Worm (Caenorhabditis elegans) whole organism, mixed stage, embryonic: Measurements from ENCODE around the gene F15B9.10.

Source experiments
- M03D4.4 ChIP-seq: sonication (generic microtip); optimal IDR thresholded peaks from 2 replicates; lab custom pipeline; 2017; ENCODE audit warnings: mild to moderate bottlenecking, missing genetic modification characterization, missing compliant biosample characterization
- bed-3 ChIP-seq: fragments of 200-800 bp; sonication (Bioruptor generic); optimal IDR thresholded peaks from 3 replicates; lab custom pipeline; 2018; ENCODE audit warnings: mild to moderate bottlenecking, missing genetic modification characterization, moderate library complexity, missing compliant biosample characterization
- blmp-1 ChIP-seq: fragments of 150-350 bp; optimal IDR thresholded peaks from 2 replicates; lab custom pipeline; 2014; ENCODE audit warnings: missing biosample characterization, missing genetic modification characterization
- ceh-39 ChIP-seq: fragments of 150-350 bp; optimal IDR thresholded peaks from 2 replicates; lab custom pipeline; 2014; ENCODE audit warnings: missing biosample characterization, missing genetic modification characterization
- ceh-43 ChIP-seq: fragments of 200-800 bp; sonication (Bioruptor generic); optimal IDR thresholded peaks from 2 replicates; lab custom pipeline; 2018; ENCODE audit warnings: mild to moderate bottlenecking, missing genetic modification characterization, moderate library complexity, missing compliant biosample characterization
- ceh-83 ChIP-seq: fragments of 200-800 bp; sonication (Bioruptor generic); optimal IDR thresholded peaks from 2 replicates; lab custom pipeline; 2018; ENCODE audit warnings: mild to moderate bottlenecking, missing genetic modification characterization, missing compliant biosample characterization
- ces-1 ChIP-seq: fragments of 150-350 bp; optimal IDR thresholded peaks from 2 replicates; lab custom pipeline; 2014; ENCODE audit warnings: missing biosample characterization, missing genetic modification reagents, missing genetic modification characterization
- cnd-1 ChIP-seq: fragments of 200-800 bp; sonication (Bioruptor generic); optimal IDR thresholded peaks from 2 replicates; lab custom pipeline; 2018; ENCODE audit warnings: mild to moderate bottlenecking, missing genetic modification characterization, missing compliant biosample characterization
- drap-1 ChIP-seq: fragments of 200-800 bp; sonication (Bioruptor generic); optimal IDR thresholded peaks from 3 replicates; lab custom pipeline; 2018; ENCODE audit warnings: mild to moderate bottlenecking, missing genetic modification characterization, missing compliant biosample characterization
- elt-1 ChIP-seq: sonication (generic microtip); optimal IDR thresholded peaks from 2 replicates; lab custom pipeline; 2017; ENCODE audit warnings: missing genetic modification characterization, mild to moderate bottlenecking, missing compliant biosample characterization, antibody characterized with exemption, moderate library complexity, borderline replicate concordance; ENCODE audit not compliant: insufficient read depth
- elt-3 ChIP-seq: fragments of 150-350 bp; optimal IDR thresholded peaks from 2 replicates; lab custom pipeline; 2014; ENCODE audit warnings: missing biosample characterization, missing genetic modification characterization
- flh-1 ChIP-seq: fragments of 200-800 bp; sonication (Bioruptor generic); optimal IDR thresholded peaks from 2 replicates; lab custom pipeline; 2018; ENCODE audit warnings: mild to moderate bottlenecking, missing genetic modification characterization, moderate library complexity, missing compliant biosample characterization
- ham-2 ChIP-seq: fragments of 200-800 bp; sonication (Bioruptor generic); optimal IDR thresholded peaks from 2 replicates; lab custom pipeline; 2018; ENCODE audit warnings: mild to moderate bottlenecking, missing genetic modification characterization, missing compliant biosample characterization
- hlh-1 ChIP-seq: fragments of 150-350 bp; optimal IDR thresholded peaks from 2 replicates; lab custom pipeline; 2014; ENCODE audit warnings: missing biosample characterization, missing genetic modification reagents, missing genetic modification characterization
- lin-13 ChIP-seq: fragments of 150-350 bp; optimal IDR thresholded peaks from 2 replicates; lab custom pipeline; 2014; ENCODE audit warnings: missing biosample characterization, missing genetic modification characterization
- lin-32 ChIP-seq: fragments of 200-800 bp; sonication (Bioruptor generic); optimal IDR thresholded peaks from 2 replicates; lab custom pipeline; 2018; ENCODE audit warnings: mild to moderate bottlenecking, missing genetic modification characterization, missing compliant biosample characterization
- lsy-2 ChIP-seq: fragments of 150-350 bp; optimal IDR thresholded peaks from 2 replicates; lab custom pipeline; 2014; ENCODE audit warnings: missing biosample characterization, missing genetic modification characterization
- mab-5 ChIP-seq: fragments of 150-350 bp; optimal IDR thresholded peaks from 2 replicates; lab custom pipeline; 2014; ENCODE audit warnings: missing biosample characterization, missing genetic modification characterization
- mep-1 ChIP-seq: fragments of 150-350 bp; optimal IDR thresholded peaks from 2 replicates; lab custom pipeline; 2017; ENCODE audit warnings: missing biosample characterization, missing genetic modification reagents, missing genetic modification characterization, inconsistent platforms
- mls-2 ChIP-seq: sonication (generic microtip); optimal IDR thresholded peaks from 2 replicates; lab custom pipeline; 2016; ENCODE audit warnings: mild to moderate bottlenecking, missing genetic modification characterization, moderate library complexity, missing compliant biosample characterization
- nhr-12 ChIP-seq: fragments of 150-350 bp; optimal IDR thresholded peaks from 2 replicates; lab custom pipeline; 2014; ENCODE audit warnings: missing biosample characterization, missing genetic modification characterization
- nhr-2 ChIP-seq: fragments of 150-350 bp; optimal IDR thresholded peaks from 2 replicates; lab custom pipeline; 2014; ENCODE audit warnings: missing biosample characterization, missing genetic modification characterization
- nhr-237 ChIP-seq: fragments of 150-350 bp; optimal IDR thresholded peaks from 2 replicates; lab custom pipeline; 2014; ENCODE audit warnings: missing biosample characterization, missing genetic modification characterization
- nhr-28 ChIP-seq: fragments of 150-350 bp; optimal IDR thresholded peaks from 2 replicates; lab custom pipeline; 2014; ENCODE audit warnings: missing biosample characterization, missing genetic modification characterization
- nhr-76 ChIP-seq: sonication (generic microtip); optimal IDR thresholded peaks from 2 replicates; lab custom pipeline; 2017; ENCODE audit warnings: missing biosample characterization, missing genetic modification characterization
- pha-4 ChIP-seq: fragments of 150-350 bp; optimal IDR thresholded peaks from 2 replicates; lab custom pipeline; 2018; ENCODE audit warnings: missing biosample characterization, missing genetic modification reagents, missing genetic modification characterization
- sem-2 ChIP-seq: fragments of 200-800 bp; sonication (Bioruptor generic); optimal IDR thresholded peaks from 2 replicates; lab custom pipeline; 2018; ENCODE audit warnings: mild to moderate bottlenecking, missing genetic modification characterization, missing compliant biosample characterization
- snpc-4 ChIP-seq: fragments of 150-350 bp; optimal IDR thresholded peaks from 2 replicates; lab custom pipeline; 2014; ENCODE audit warnings: missing biosample characterization, missing genetic modification characterization
- sptf-1 ChIP-seq: sonication (generic microtip); optimal IDR thresholded peaks from 2 replicates; lab custom pipeline; 2017; ENCODE audit warnings: mild to moderate bottlenecking, missing genetic modification characterization, moderate library complexity, missing compliant biosample characterization
- tbx-8 ChIP-seq: fragments of 200-800 bp; sonication (Bioruptor generic); optimal IDR thresholded peaks from 2 replicates; lab custom pipeline; 2018; ENCODE audit warnings: mild to moderate bottlenecking, missing genetic modification characterization, moderate library complexity, missing compliant biosample characterization
- unc-120 ChIP-seq: sonication (generic microtip); optimal IDR thresholded peaks from 2 replicates; lab custom pipeline; 2017; ENCODE audit warnings: missing genetic modification characterization, missing compliant biosample characterization; ENCODE audit not compliant: poor library complexity, severe bottlenecking
- unc-39 ChIP-seq: fragments of 150-350 bp; optimal IDR thresholded peaks from 2 replicates; lab custom pipeline; 2014; ENCODE audit warnings: missing biosample characterization, missing genetic modification characterization
- unc-62 ChIP-seq: fragments of 150-350 bp; optimal IDR thresholded peaks from 2 replicates; lab custom pipeline; 2014; ENCODE audit warnings: missing biosample characterization, missing genetic modification reagents, missing genetic modification characterization
- zip-8 ChIP-seq: fragments of 150-350 bp; optimal IDR thresholded peaks from 2 replicates; lab custom pipeline; 2014; ENCODE audit warnings: missing biosample characterization, missing genetic modification characterization
- ztf-11 ChIP-seq: fragments of 150-350 bp; optimal IDR thresholded peaks from 2 replicates; lab custom pipeline; 2014; ENCODE audit warnings: missing biosample characterization, missing genetic modification characterization

Gene F15B9.10

ce11 chrV:13004374-13004773 is 4.4 kb downstream of the F15B9.10 start:
- TF ChIP-seq lin-13 (tag; lab: Kevin White, UChicago), result no peak
- TF ChIP-seq ceh-83 (GFP tag; lab: Kevin White, UChicago), result no peak
- no peak for TF ChIP-seq sptf-1 (tag; lab: Kevin White, UChicago)
- TF ChIP-seq lsy-2 (tag; lab: Kevin White, UChicago), result no peak
- TF ChIP-seq unc-39 (tag; lab: Kevin White, UChicago), result no peak
- no peak for TF ChIP-seq tbx-8 (GFP tag; lab: Kevin White, UChicago)
- no peak for TF ChIP-seq pha-4 (tag; lab: Kevin White, UChicago)
- TF ChIP-seq flh-1 (GFP tag; lab: Kevin White, UChicago), result no peak
- TF ChIP-seq zip-8 (tag; lab: Kevin White, UChicago), result no peak
- TF ChIP-seq M03D4.4 (tag; lab: Kevin White, UChicago), result no peak
- TF ChIP-seq nhr-12 (tag; lab: Kevin White, UChicago), result no peak
- TF ChIP-seq lin-32, result no peak

DNA sequence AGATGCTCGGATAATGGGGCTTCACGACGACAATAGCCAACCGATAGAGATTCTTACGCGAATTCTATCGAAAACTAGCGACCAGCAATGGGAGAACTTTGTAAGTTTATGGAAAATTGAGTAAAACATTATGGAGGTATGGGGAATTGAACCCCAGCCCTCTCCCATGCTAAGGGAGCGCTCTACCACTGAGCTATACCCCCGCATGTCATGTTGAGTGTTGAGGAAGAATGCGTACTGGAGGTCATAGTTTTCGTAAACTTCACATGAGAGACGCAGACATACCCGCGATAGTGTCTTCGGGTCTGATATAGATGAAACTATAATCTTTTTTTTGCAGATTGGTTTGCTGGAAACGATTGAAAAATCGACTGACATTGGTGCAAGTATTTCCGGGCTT is 5.3 kb downstream of the F15B9.10 start:
- TF ChIP-seq lsy-2 (tag; lab: Kevin White, UChicago) (no peak), blmp-1 (tag; lab: Kevin White, UChicago) (no peak), ceh-83 (GFP tag; lab: Kevin White, UChicago) (peak; percentile 92), lin-13 (tag; lab: Kevin White, UChicago) (peak; percentile 43), elt-1 (tag; lab: Kevin White, UChicago) (peak; percentile 16), mab-5 (tag; lab: Kevin White, UChicago) (no peak), unc-39 (tag; lab: Kevin White, UChicago) (no peak), M03D4.4 (tag; lab: Kevin White, UChicago) (peak; percentile 87), lin-32 (peak; percentile 86), ham-2 (GFP tag; lab: Kevin White, UChicago) (peak; percentile 90), mls-2 (tag; lab: Kevin White, UChicago) (peak; percentile 94), elt-3 (tag; lab: Kevin White, UChicago) (no peak), cnd-1 (tag; lab: Kevin White, UChicago) (peak; percentile 79), nhr-76 (tag; lab: Kevin White, UChicago) (no peak), flh-1 (GFP tag; lab: Kevin White, UChicago) (peak; percentile 41), snpc-4 (tag; lab: Kevin White, UChicago) (no peak), drap-1 (GFP tag; lab: Kevin White, UChicago) (peak; percentile 87), mep-1 (tag; lab: Kevin White, UChicago) (peak; percentile 26), unc-120 (tag; lab: Kevin White, UChicago) (peak; percentile 87), ceh-43 (GFP tag; lab: Kevin White, UChicago) (peak; percentile 78), tbx-8 (GFP tag; lab: Kevin White, UChicago) (peak; percentile 62), nhr-12 (tag; lab: Kevin White, UChicago) (no peak), ztf-11 (tag; lab: Kevin White, UChicago) (no peak), pha-4 (tag; lab: Kevin White, UChicago) (peak; percentile 29), ceh-39 (no peak), nhr-237 (tag; lab: Kevin White, UChicago) (peak; percentile 10), unc-62 (GFP tag; lab: Kevin White, UChicago) (peak; percentile 37), ces-1 (GFP tag; lab: Kevin White, UChicago) (no peak), nhr-28 (tag; lab: Kevin White, UChicago) (peak; percentile 69), sem-2 (peak; percentile 80), sptf-1 (tag; lab: Kevin White, UChicago) (peak; percentile 93), bed-3 (GFP tag; lab: Kevin White, UChicago) (peak; percentile 74)

- TF ChIP-seq nhr-28 (tag; lab: Kevin White, UChicago) (no peak), sem-2 (no peak), unc-39 (tag; lab: Kevin White, UChicago) (no peak), ceh-39 (no peak), M03D4.4 (tag; lab: Kevin White, UChicago) (no peak), nhr-2 (tag; lab: Kevin White, UChicago) (no peak), elt-3 (tag; lab: Kevin White, UChicago) (no peak), elt-1 (tag; lab: Kevin White, UChicago) (no peak), zip-8 (tag; lab: Kevin White, UChicago) (no peak), ceh-83 (GFP tag; lab: Kevin White, UChicago) (no peak), pha-4 (tag; lab: Kevin White, UChicago) (no peak), hlh-1 (no peak), nhr-76 (tag; lab: Kevin White, UChicago) (no peak), mls-2 (tag; lab: Kevin White, UChicago) (no peak), sptf-1 (tag; lab: Kevin White, UChicago) (no peak), drap-1 (GFP tag; lab: Kevin White, UChicago) (no peak), lin-13 (tag; lab: Kevin White, UChicago) (no peak), ceh-43 (GFP tag; lab: Kevin White, UChicago) (no peak), mab-5 (tag; lab: Kevin White, UChicago) (no peak)
- TF ChIP-seq, all 35 proteins: peak for 0
These were observed 6.7 kb downstream of the F15B9.10 start, which contains the start of gene inft-2 for ce11 chrV:13002070-13002469. TSS of gene inft-2 (plus strand) at chrV:13002317.
